Fruit fly (Drosophila melanogaster) whole organism, adult: ENCODE measurements around the gene HHEX.

Source experiments
- CG12768 ChIP-seq: fragments of 200-800 bp; sonication (Bioruptor generic); optimal IDR thresholded peaks from 2 replicates; lab custom pipeline; 2017; ENCODE audit warnings: missing biosample characterization, missing genetic modification characterization, mild to moderate bottlenecking, moderate library complexity, missing genetic modification reagents
- Clk ChIP-seq: fragments of 200-800 bp; sonication (Bioruptor generic); optimal IDR thresholded peaks from 2 replicates; lab custom pipeline; 2017; ENCODE audit warnings: missing biosample characterization, missing genetic modification characterization
- Crg-1 ChIP-seq: fragments of 200-800 bp; sonication (Bioruptor generic); optimal IDR thresholded peaks from 2 replicates; lab custom pipeline; 2016; ENCODE audit warnings: missing biosample characterization, missing genetic modification characterization
- bab1 ChIP-seq: fragments of 200-800 bp; sonication (Bioruptor generic); optimal IDR thresholded peaks from 3 replicates; lab custom pipeline; 2019; ENCODE audit warnings: missing biosample characterization, mild to moderate bottlenecking, missing genetic modification characterization, moderate library complexity
- kay ChIP-seq: fragments of 200-800 bp; sonication (Bioruptor generic); peaks from one replicate; lab custom pipeline; 2016; ENCODE audit warnings: missing biosample characterization, missing genetic modification characterization, borderline replicate concordance

dm6 chr3R:21069742-21070141 is 11.0 kb downstream of the HHEX start:
- no peak for TF ChIP-seq Clk (GFP tag; lab: Kevin White, UChicago)
- TF ChIP-seq kay (GFP tag; lab: Kevin White, UChicago), result peak; percentile 17
- TF ChIP-seq CG12768 (GFP tag; lab: Kevin White, UChicago), result no peak
- no peak for TF ChIP-seq bab1 (GFP tag; lab: Kevin White, UChicago)
- TF ChIP-seq Crg-1, result no peak
